Worm (Caenorhabditis elegans): ENCODE measurements around the gene spl-1.

DNA sequence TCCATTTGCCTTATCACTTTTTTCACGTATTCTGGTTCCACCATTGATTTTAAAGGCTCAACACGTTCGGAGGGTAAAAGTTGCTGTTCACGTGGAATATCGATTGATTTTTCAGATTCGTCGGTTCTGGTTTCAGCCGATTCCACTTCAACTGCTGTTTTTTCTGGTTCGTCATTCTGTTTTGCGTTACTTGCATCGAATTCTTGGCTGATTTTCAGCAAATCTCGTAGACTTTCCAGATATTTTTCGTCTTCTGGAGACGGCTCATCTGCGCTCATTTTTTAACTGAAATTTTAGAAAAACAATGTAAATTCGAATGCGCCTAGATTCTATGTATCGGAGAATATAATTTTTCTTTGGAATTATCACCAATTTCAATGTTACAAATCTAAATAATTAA is 36.7 kb upstream of the spl-1 start, which contains the start of gene eri-1:
- no peak for TF ChIP-seq attf-5 (GFP tag; optimal IDR thresholded peaks at IDR 0.05)
- peak; percentile 57 for TF ChIP-seq athp-1 (tag; optimal IDR thresholded peaks at IDR 0.05)
- no peak for TF ChIP-seq snpc-4 (GFP tag; optimal IDR thresholded peaks at IDR 0.05)
- no peak for TF ChIP-seq snpc-4 (tag; optimal IDR thresholded peaks at IDR 0.05)
- no peak for TF ChIP-seq F49E8.2 (tag; optimal IDR thresholded peaks at IDR 0.05; ENCODE audit: insufficient read depth)
- peak; percentile 22 for TF ChIP-seq lsl-1 (GFP tag; optimal IDR thresholded peaks at IDR 0.05)
- no peak for TF ChIP-seq lsy-27 (tag; optimal IDR thresholded peaks at IDR 0.05; ENCODE audit: borderline replicate concordance, insufficient read depth)
- no peak for TF ChIP-seq hlh-12 (tag; optimal IDR thresholded peaks at IDR 0.05)
- TF ChIP-seq ets-4 (GFP tag; optimal IDR thresholded peaks at IDR 0.05), result no peak
- TF ChIP-seq nhr-179 (tag; optimal IDR thresholded peaks at IDR 0.05), result no peak
- peak; percentile 70 for TF ChIP-seq hrde-1 (tag; optimal IDR thresholded peaks at IDR 0.05; ENCODE audit: borderline replicate concordance)
- TF ChIP-seq gei-17 (GFP tag; optimal IDR thresholded peaks at IDR 0.05), result no peak
- TF ChIP-seq egrh-3 (GFP tag; IDR thresholded peaks at IDR 0.05), result no peak

Measured in whole organism, young adult.